Worm (Caenorhabditis elegans) whole organism, midembryonic: ENCODE results near the gene hnd-1.

Experiments
- cog-1 ChIP-seq: sonication (generic microtip); optimal IDR thresholded peaks from 2 replicates; lab custom pipeline; 2016; ENCODE audit warnings: missing genetic modification characterization, missing compliant biosample characterization
- flt-1 ChIP-seq: fragments of 200-800 bp; sonication (Bioruptor generic); IDR thresholded peaks from 2 replicates; pipeline ENCODE4 v1.3.6; 2022; ENCODE audit warnings: missing genetic modification characterization, missing compliant biosample characterization
- klf-2 ChIP-seq: fragments of 200-800 bp; sonication (Bioruptor generic); conservative IDR thresholded peaks from 2 replicates; pipeline ENCODE4 v1.3.6; 2022; ENCODE audit warnings: missing genetic modification reagents, missing genetic modification characterization, missing compliant biosample characterization
- ref-1 ChIP-seq: fragments of 200-800 bp; sonication (Bioruptor generic); conservative IDR thresholded peaks from 2 replicates; pipeline ENCODE4 v1.3.6; 2022; ENCODE audit warnings: missing genetic modification reagents, missing genetic modification characterization, missing compliant biosample characterization
- ztf-23 ChIP-seq: fragments of 200-800 bp; sonication (Bioruptor generic); IDR thresholded peaks from 2 replicates; pipeline ENCODE4 v1.3.6; 2022; ENCODE audit warnings: missing genetic modification reagents, missing genetic modification characterization, missing compliant biosample characterization
- ztf-29 ChIP-seq: fragments of 200-800 bp; sonication (Bioruptor generic); IDR thresholded peaks from 2 replicates; pipeline ENCODE4 v1.3.6; 2022; ENCODE audit warnings: missing genetic modification reagents, missing genetic modification characterization, missing compliant biosample characterization

ce11 chrX:11700263-11700662 lies 15.9 kb downstream of the hnd-1 start, which contains the start of gene C44C10.15:
- TF ChIP-seq klf-2 (GFP tag; lab: Robert Waterston, UW) (no peak), cog-1 (tag; lab: Kevin White, UChicago) (no peak), flt-1 (GFP tag; lab: Robert Waterston, UW) (no peak), ztf-23 (GFP tag; lab: Robert Waterston, UW) (no peak), ztf-29 (GFP tag; lab: Robert Waterston, UW) (no peak), ref-1 (GFP tag; lab: Robert Waterston, UW) (no peak)
